Worm (Caenorhabditis elegans) whole organism, L4 larva: ENCODE measurements around the gene eas-1.

Experiments used
- F37D6.2 ChIP-seq: sonication (generic microtip); optimal IDR thresholded peaks from 2 replicates; lab custom pipeline; 2016; ENCODE audit warnings: mild to moderate bottlenecking, missing genetic modification characterization, missing compliant biosample characterization
- T20F7.1 ChIP-seq: fragments of 200-800 bp; sonication (Bioruptor generic); optimal IDR thresholded peaks from 2 replicates; lab custom pipeline; 2018; ENCODE audit warnings: mild to moderate bottlenecking, missing genetic modification characterization, missing compliant biosample characterization
- Y48G9A.11 ChIP-seq: fragments of 200-800 bp; sonication (Bioruptor generic); IDR thresholded peaks from 2 replicates; pipeline ENCODE4 v1.3.6; 2022; ENCODE audit warnings: missing genetic modification reagents, missing genetic modification characterization, missing compliant biosample characterization
- Y5F2A.4 ChIP-seq: fragments of 200-800 bp; sonication (Bioruptor generic); optimal IDR thresholded peaks from 2 replicates; lab custom pipeline; 2018; ENCODE audit warnings: mild to moderate bottlenecking, missing genetic modification characterization, missing compliant biosample characterization
- ZK546.5 ChIP-seq, 2 experiments: sonication (generic microtip); optimal IDR thresholded peaks; 2 replicates each; lab custom pipeline; 2017; ENCODE audit warnings: missing biosample characterization in 2 of 2, missing genetic modification characterization in 2 of 2
- aha-1 ChIP-seq: fragments of 150-350 bp; peaks from one replicate; lab custom pipeline; 2014; ENCODE audit warnings: missing biosample characterization, missing genetic modification characterization
- aly-2 ChIP-seq: sonication (generic microtip); optimal IDR thresholded peaks from 2 replicates; lab custom pipeline; 2018; ENCODE audit warnings: missing biosample characterization, missing genetic modification characterization
- ama-1 ChIP-seq: fragments of 150-350 bp; optimal IDR thresholded peaks from 2 replicates; lab custom pipeline; 2014; ENCODE audit warnings: inconsistent platforms, mixed read lengths
- ceh-32 ChIP-seq: sonication (generic microtip); optimal IDR thresholded peaks from 2 replicates; lab custom pipeline; 2016; ENCODE audit warnings: mild to moderate bottlenecking, missing genetic modification characterization, missing compliant biosample characterization; ENCODE audit not compliant: poor library complexity
- ceh-82 ChIP-seq: sonication (generic microtip); optimal IDR thresholded peaks from 2 replicates; lab custom pipeline; 2017; ENCODE audit warnings: missing biosample characterization, missing genetic modification characterization
- cey-2 ChIP-seq: sonication (generic microtip); optimal IDR thresholded peaks from 3 replicates; lab custom pipeline; 2017; ENCODE audit warnings: missing genetic modification characterization, mild to moderate bottlenecking, missing compliant biosample characterization, antibody characterized with exemption, borderline replicate concordance; ENCODE audit not compliant: insufficient read depth
- daf-16 ChIP-seq, 3 experiments: sonication (generic microtip); optimal IDR thresholded peaks; 2 replicates each; lab custom pipeline; 2016 to 2017; ENCODE audit warnings: missing genetic modification characterization in 3 of 3, missing genetic modification reagents in 3 of 3, mild to moderate bottlenecking in 2 of 3, missing compliant biosample characterization in 2 of 3, missing biosample characterization in 1 of 3, moderate library complexity in 1 of 3
- dmd-6 ChIP-seq: fragments of 200-800 bp; sonication (Bioruptor generic); IDR thresholded peaks from 2 replicates; pipeline ENCODE4 v1.3.6; 2022; ENCODE audit warnings: missing genetic modification reagents, missing genetic modification characterization, missing compliant biosample characterization
- dmd-9 ChIP-seq: fragments of 200-800 bp; sonication (Bioruptor generic); IDR thresholded peaks from 2 replicates; pipeline ENCODE4 v1.3.6; 2022; ENCODE audit warnings: missing genetic modification reagents, missing genetic modification characterization, missing compliant biosample characterization
- dpl-1 ChIP-seq: fragments of 150-350 bp; optimal IDR thresholded peaks from 2 replicates; lab custom pipeline; 2014; ENCODE audit warnings: missing biosample characterization, missing genetic modification reagents, missing genetic modification characterization
- dve-1 ChIP-seq: sonication (generic microtip); optimal IDR thresholded peaks from 2 replicates; lab custom pipeline; 2017; ENCODE audit warnings: antibody characterized with exemption, mild to moderate bottlenecking, missing genetic modification characterization, missing compliant biosample characterization; ENCODE audit not compliant: insufficient read depth
- egl-43 ChIP-seq: fragments of 200-800 bp; sonication (Bioruptor generic); IDR thresholded peaks from 2 replicates; pipeline ENCODE4 v1.3.6; 2022; ENCODE audit warnings: missing genetic modification reagents, missing genetic modification characterization, missing compliant biosample characterization
- fkh-10 ChIP-seq: fragments of 150-350 bp; optimal IDR thresholded peaks from 2 replicates; lab custom pipeline; 2014; ENCODE audit warnings: missing biosample characterization, missing genetic modification reagents, missing genetic modification characterization
- fos-1 ChIP-seq: fragments of 150-350 bp; optimal IDR thresholded peaks from 2 replicates; lab custom pipeline; 2014; ENCODE audit warnings: missing biosample characterization, missing genetic modification characterization
- hif-1 ChIP-seq, 2 experiments: sonication (generic microtip); optimal IDR thresholded peaks; 2 replicates each; lab custom pipeline; 2016 to 2017; ENCODE audit warnings: missing compliant biosample characterization in 2 of 2, missing genetic modification characterization in 2 of 2, missing genetic modification reagents in 2 of 2, missing genotype in 2 of 2, mild to moderate bottlenecking in 1 of 2
- hlh-11 ChIP-seq: fragments of 200-800 bp; sonication (Bioruptor generic); optimal IDR thresholded peaks from 2 replicates; lab custom pipeline; 2018; ENCODE audit warnings: mild to moderate bottlenecking, missing genetic modification characterization, missing compliant biosample characterization
- lin-1 ChIP-seq: fragments of 200-800 bp; sonication (Bioruptor generic); IDR thresholded peaks from 2 replicates; pipeline ENCODE4 v1.3.6; 2022; ENCODE audit warnings: missing genetic modification reagents, missing genetic modification characterization, missing compliant biosample characterization
- lin-13 ChIP-seq: fragments of 150-350 bp; optimal IDR thresholded peaks from 2 replicates; lab custom pipeline; 2014; ENCODE audit warnings: missing biosample characterization, missing genetic modification reagents, missing genetic modification characterization
- lin-29 ChIP-seq: fragments of 200-800 bp; sonication (Bioruptor generic); IDR thresholded peaks from 2 replicates; pipeline ENCODE4 v1.3.6; 2022; ENCODE audit warnings: missing genetic modification reagents, missing genetic modification characterization, missing compliant biosample characterization
- lsy-2 ChIP-seq, 2 experiments: fragments of 150-350 bp in 1 of 2; sonication (generic microtip) in 1 of 2; optimal IDR thresholded peaks; 2 replicates each; lab custom pipeline; 2014 to 2017; ENCODE audit warnings: missing biosample characterization in 2 of 2, missing genetic modification characterization in 2 of 2
- mdl-1 ChIP-seq, 2 experiments: fragments of 150-350 bp in 1 of 2; sonication (generic microtip) in 1 of 2; optimal IDR thresholded peaks; 2 replicates each; lab custom pipeline; 2014 to 2017; ENCODE audit warnings: missing biosample characterization in 2 of 2, missing genetic modification characterization in 2 of 2
- mep-1 ChIP-seq: fragments of 150-350 bp; sonication (generic microtip); optimal IDR thresholded peaks from 3 replicates; lab custom pipeline; 2014; ENCODE audit warnings: missing biosample characterization, missing genetic modification characterization
- mxl-2 ChIP-seq: fragments of 200-800 bp; sonication (Bioruptor generic); conservative IDR thresholded peaks from 2 replicates; pipeline ENCODE4 v1.3.6; 2022; ENCODE audit warnings: missing genetic modification reagents, missing genetic modification characterization, missing compliant biosample characterization
- nhr-10 ChIP-seq: fragments of 150-350 bp; optimal IDR thresholded peaks from 2 replicates; lab custom pipeline; 2014; ENCODE audit warnings: missing biosample characterization, missing genetic modification characterization
- nhr-102 ChIP-seq: sonication (generic microtip); optimal IDR thresholded peaks from 2 replicates; lab custom pipeline; 2016; ENCODE audit warnings: mild to moderate bottlenecking, missing genetic modification characterization, moderate library complexity, missing compliant biosample characterization
- nhr-11 ChIP-seq: fragments of 150-350 bp; optimal IDR thresholded peaks from 2 replicates; lab custom pipeline; 2014; ENCODE audit warnings: missing biosample characterization, missing genetic modification characterization
- nhr-28 ChIP-seq: fragments of 150-350 bp; optimal IDR thresholded peaks from 2 replicates; lab custom pipeline; 2014; ENCODE audit warnings: missing biosample characterization, missing genetic modification characterization
- nhr-42 ChIP-seq: fragments of 200-800 bp; sonication (Bioruptor generic); IDR thresholded peaks from 2 replicates; pipeline ENCODE4 v1.3.6; 2022; ENCODE audit warnings: missing genetic modification characterization, missing compliant biosample characterization
- nhr-48 ChIP-seq: sonication (generic microtip); optimal IDR thresholded peaks from 2 replicates; lab custom pipeline; 2016; ENCODE audit warnings: mild to moderate bottlenecking, missing genetic modification characterization, missing compliant biosample characterization
- nhr-77 ChIP-seq: fragments of 150-350 bp; optimal IDR thresholded peaks from 2 replicates; lab custom pipeline; 2014; ENCODE audit warnings: missing biosample characterization, missing genetic modification characterization
- php-3 ChIP-seq: fragments of 200-800 bp; sonication (Bioruptor generic); IDR thresholded peaks from 2 replicates; pipeline ENCODE4 v1.3.6; 2022; ENCODE audit warnings: missing genetic modification reagents, missing genetic modification characterization, missing compliant biosample characterization
- rbr-2 ChIP-seq: sonication (generic microtip); optimal IDR thresholded peaks from 2 replicates; lab custom pipeline; 2016; ENCODE audit warnings: missing genotype, missing genetic modification characterization, missing compliant biosample characterization
- saeg-2 ChIP-seq: fragments of 200-800 bp; sonication (Bioruptor generic); IDR thresholded peaks from 2 replicates; pipeline ENCODE4 v1.3.6; 2022; ENCODE audit warnings: missing genetic modification reagents, missing genetic modification characterization, missing compliant biosample characterization
- skn-1 ChIP-seq: fragments of 150-350 bp; optimal IDR thresholded peaks from 2 replicates; lab custom pipeline; 2014; ENCODE audit warnings: missing biosample characterization, missing genetic modification characterization
- tra-1 ChIP-seq: fragments of 200-800 bp; sonication (Bioruptor generic); IDR thresholded peaks from 2 replicates; pipeline ENCODE4 v1.3.6; 2022; ENCODE audit warnings: missing genetic modification reagents, missing genetic modification characterization, missing compliant biosample characterization
- unc-62 ChIP-seq, 3 experiments: fragments of 150-350 bp in 1 of 3; sonication (generic microtip); optimal IDR thresholded peaks in 2 of 3; peaks in 1 of 3; 1 replicate in 1 of 3; 2 replicates in 2 of 3; lab custom pipeline; 2014 to 2017; ENCODE audit warnings: missing biosample characterization in 3 of 3, missing genetic modification characterization in 3 of 3, missing genetic modification reagents in 3 of 3, missing genotype in 1 of 3
- zfp-2 ChIP-seq: sonication (generic microtip); optimal IDR thresholded peaks from 2 replicates; lab custom pipeline; 2016; ENCODE audit warnings: mild to moderate bottlenecking, missing genetic modification characterization, missing compliant biosample characterization
- zfp-3 ChIP-seq: fragments of 200-800 bp; sonication (Bioruptor generic); conservative IDR thresholded peaks from 2 replicates; pipeline ENCODE4 v1.3.6; 2022; ENCODE audit warnings: missing genetic modification reagents, missing genetic modification characterization, missing compliant biosample characterization
- ztf-11 ChIP-seq: fragments of 150-350 bp; optimal IDR thresholded peaks from 2 replicates; lab custom pipeline; 2014; ENCODE audit warnings: missing biosample characterization, missing genetic modification characterization

Gene eas-1

ce11 chrII:4762574-4763285 is 22.5 kb downstream of the eas-1 start, which contains the start of gene F26G1.2:
Gene F26G1.2 (plus strand): TSS chrII:4763081.
- TF ChIP-seq nhr-28 (peak; percentile 57), nhr-42 (GFP tag; lab: Robert Waterston, UW) (no peak), egl-43 (peak; percentile 15; the same call in 1 of the 2 replicates), aha-1 (tag; lab: Kevin White, UChicago) (peak; percentile 69), ceh-82 (no peak), lsy-2 (tag; optimal IDR thresholded peaks at IDR 0.05; lab: Kevin White, UChicago) (no peak), dmd-9 (no peak)

- TF ChIP-seq lin-1 (GFP tag; lab: Robert Waterston, UW), result no peak
- no peak for TF ChIP-seq Y5F2A.4
- TF ChIP-seq lin-29, result no peak
- TF ChIP-seq ZK546.5 (tag; optimal IDR thresholded peaks at IDR 0.05; lab: Kevin White, UChicago), result no peak
- TF ChIP-seq lin-13, result no peak
- no peak for TF ChIP-seq nhr-11 (tag; lab: Kevin White, UChicago)
- no peak for TF ChIP-seq aly-2 (tag; lab: Kevin White, UChicago)
- TF ChIP-seq zfp-2 (tag; lab: Kevin White, UChicago), result no peak
- no peak for TF ChIP-seq mxl-2 (GFP tag; lab: Robert Waterston, UW)
- no peak for TF ChIP-seq mep-1
- TF ChIP-seq saeg-2 (GFP tag; lab: Robert Waterston, UW), result no peak
- TF ChIP-seq cey-2, result no peak
- TF ChIP-seq Y48G9A.11 (GFP tag; lab: Robert Waterston, UW), result no peak
- no peak for TF ChIP-seq php-3
These were observed 26.1 kb downstream of the eas-1 start, which contains the start of gene ttm-2 for ce11 chrII:4766284-4766683. Gene ttm-2 (minus strand): TSS chrII:4766384.

- TF ChIP-seq ceh-32 (tag; lab: Kevin White, UChicago) (no peak), unc-62 (GFP tag; optimal IDR thresholded peaks at IDR 0.05 in 1 of 2; lab: Kevin White, UChicago) (peak in 1 of 2 experiments; percentile 28), unc-62 (tag; optimal IDR thresholded peaks at IDR 0.05; lab: Kevin White, UChicago) (no peak)
These were observed 27.4 kb downstream of the eas-1 start for ce11 chrII:4767612-4768011.

ce11 chrII:4769096-4769495 is 28.9 kb downstream of the eas-1 start:
- TF ChIP-seq T20F7.1 (GFP tag; lab: Kevin White, UChicago), result peak; percentile 42
- TF ChIP-seq Y48G9A.11 (GFP tag; lab: Robert Waterston, UW), result no peak
- TF ChIP-seq nhr-77 (tag; lab: Kevin White, UChicago), result peak; percentile 44
- TF ChIP-seq nhr-42 (GFP tag; lab: Robert Waterston, UW), result no peak
- peak; percentile 73 for TF ChIP-seq hlh-11 (tag; lab: Kevin White, UChicago)
- TF ChIP-seq lin-1 (GFP tag; lab: Robert Waterston, UW), result peak; percentile 87
- TF ChIP-seq zfp-3 (GFP tag; lab: Robert Waterston, UW), result no peak
- no peak for TF ChIP-seq dpl-1
- TF ChIP-seq dmd-6, result peak; percentile 97
- TF ChIP-seq skn-1 (tag; lab: Kevin White, UChicago), result no peak
- peak; percentile 80; the same call in 1 of the 2 replicates for TF ChIP-seq tra-1 (GFP tag; lab: Robert Waterston, UW)
- no peak for TF ChIP-seq ceh-82
- TF ChIP-seq rbr-2 (tag; lab: Kevin White, UChicago), result no peak
- TF ChIP-seq fos-1 (tag; lab: Kevin White, UChicago), result no peak
- TF ChIP-seq daf-16 (GFP tag; optimal IDR thresholded peaks at IDR 0.05; lab: Kevin White, UChicago), result peak in 1 of 2 experiments; percentile 53
- TF ChIP-seq daf-16 (tag; optimal IDR thresholded peaks at IDR 0.05; lab: Kevin White, UChicago), result peak; percentile 96
- TF ChIP-seq php-3, result peak; percentile 91
- TF ChIP-seq ztf-11 (tag; lab: Kevin White, UChicago), result no peak
- peak; percentile 61 for TF ChIP-seq nhr-102
- TF ChIP-seq ama-1, result no peak
- TF ChIP-seq nhr-48, result peak; percentile 25
- peak in 1 of 2 experiments; percentile 62 for TF ChIP-seq mdl-1 (tag; optimal IDR thresholded peaks at IDR 0.05; lab: Kevin White, UChicago)
- no peak for TF ChIP-seq F37D6.2 (tag; lab: Kevin White, UChicago)
- TF ChIP-seq nhr-10, result no peak
- TF ChIP-seq hif-1 (tag; optimal IDR thresholded peaks at IDR 0.05; lab: Kevin White, UChicago), result no peak
- peak; percentile 84 for TF ChIP-seq dve-1 (tag; lab: Kevin White, UChicago)
- TF ChIP-seq lsy-2 (tag; optimal IDR thresholded peaks at IDR 0.05; lab: Kevin White, UChicago), result peak in 1 of 2 experiments; percentile 5
- no peak for TF ChIP-seq fkh-10 (GFP tag; lab: Kevin White, UChicago)
